Fruit fly (Drosophila melanogaster): Measurements from ENCODE around the gene CG7910.

The CG7910 gene

dm6 chr3R:8110198-8110642 is 23.2 kb downstream of the CG7910 start (continued):
- TF ChIP-seq ato (GFP tag; IDR thresholded peaks at IDR 0.05; ENCODE audit: partially characterized antibody) (no peak), nau (GFP tag; optimal IDR thresholded peaks at IDR 0.05) (no peak), CG14441 (GFP tag; IDR thresholded peaks at IDR 0.05) (peak; percentile 58; the same call in 1 of the 2 replicates), CG9817 (tag; optimal IDR thresholded peaks at IDR 0.05) (peak; percentile 68), Six4 (GFP tag; optimal IDR thresholded peaks at IDR 0.05) (peak; percentile 60), Mes4 (GFP tag; optimal IDR thresholded peaks at IDR 0.05) (peak; percentile 5), prd (optimal IDR thresholded peaks at IDR 0.05) (no peak), prd (GFP tag; IDR thresholded peaks at IDR 0.05) (peak; percentile 68), ken (GFP tag; IDR thresholded peaks at IDR 0.05) (peak; percentile 60; the same call in 1 of the 3 replicates), sima (GFP tag; optimal IDR thresholded peaks at IDR 0.05) (no peak), HHEX (GFP tag; optimal IDR thresholded peaks at IDR 0.05) (peak; percentile 62), toy (GFP tag; IDR thresholded peaks at IDR 0.05) (0 out of 2 replicates have a peak, but pooled peaks have one; percentile 29), CG34422 (GFP tag; IDR thresholded peaks at IDR 0.05) (peak; percentile 63; the same call in 2 of the 3 replicates), CG12071 (GFP tag; optimal IDR thresholded peaks at IDR 0.05) (peak; percentile 34), CG33557 (GFP tag; optimal IDR thresholded peaks at IDR 0.05) (peak; percentile 22), CG15479 (GFP tag; optimal IDR thresholded peaks at IDR 0.05) (no peak), danr (GFP tag; IDR thresholded peaks at IDR 0.05) (peak; percentile 24; the same call in 1 of the 2 replicates), wek (GFP tag; optimal IDR thresholded peaks at IDR 0.05) (no peak), CG34376 (GFP tag; optimal IDR thresholded peaks at IDR 0.05) (no peak), schlank (tag; optimal IDR thresholded peaks at IDR 0.05) (peak; percentile 21), Drgx (GFP tag; IDR thresholded peaks at IDR 0.05) (peak; percentile 78), crp (GFP tag; optimal IDR thresholded peaks at IDR 0.05) (no peak), Abd-B (GFP tag; optimal IDR thresholded peaks at IDR 0.05) (no peak), pita (GFP tag; optimal IDR thresholded peaks at IDR 0.05) (no peak), CG8359 (GFP tag; optimal IDR thresholded peaks at IDR 0.05; ENCODE audit: borderline replicate concordance) (no peak), CG2116 (GFP tag; optimal IDR thresholded peaks at IDR 0.05) (peak; percentile 24), CG3407 (GFP tag; optimal IDR thresholded peaks at IDR 0.05) (no peak), CG17359 (tag; optimal IDR thresholded peaks at IDR 0.05) (peak; percentile 71), CG2712 (tag; optimal IDR thresholded peaks at IDR 0.05) (peak; percentile 77), CG11398 (GFP tag; optimal IDR thresholded peaks at IDR 0.05) (peak; percentile 66), Atf-2 (GFP tag; optimal IDR thresholded peaks at IDR 0.05) (peak; percentile 37), CG13624 (GFP tag; optimal IDR thresholded peaks at IDR 0.05) (peak; percentile 47), CG17328 (GFP tag; IDR thresholded peaks at IDR 0.05) (peak; percentile 58), CG16779 (GFP tag; IDR thresholded peaks at IDR 0.05) (0 out of 2 replicates have a peak, but pooled peaks have one; percentile 19), CG2120 (GFP tag; optimal IDR thresholded peaks at IDR 0.05) (peak; percentile 71), Mad (GFP tag; optimal IDR thresholded peaks at IDR 0.05) (peak; percentile 53), ems (GFP tag; optimal IDR thresholded peaks at IDR 0.05) (peak; percentile 32), CG17361 (GFP tag; IDR thresholded peaks at IDR 0.05) (peak; percentile 69; the same call in 2 of the 3 replicates), CG11560 (tag; IDR thresholded peaks at IDR 0.05) (0 out of 3 replicates have a peak, but pooled peaks have one; percentile 37), Spps (tag; optimal IDR thresholded peaks at IDR 0.05) (peak; percentile 33), sens-2 (GFP tag; IDR thresholded peaks at IDR 0.05) (0 out of 2 replicates have a peak, but pooled peaks have one; percentile 13), pros (GFP tag; optimal IDR thresholded peaks at IDR 0.05) (peak; percentile 87), chif (GFP tag; optimal IDR thresholded peaks at IDR 0.05) (peak; percentile 58 to 59), Dref (GFP tag; IDR thresholded peaks at IDR 0.05) (no peak), vvl (GFP tag; IDR thresholded peaks at IDR 0.05) (peak; percentile 71), Lhr (GFP tag; optimal IDR thresholded peaks at IDR 0.05) (no peak), dm (GFP tag; optimal IDR thresholded peaks at IDR 0.05) (peak; percentile 39), CG1602 (GFP tag; optimal IDR thresholded peaks at IDR 0.05) (peak; percentile 50), odd (GFP tag; optimal IDR thresholded peaks at IDR 0.05) (peak; percentile 53), Bgb (GFP tag; IDR thresholded peaks at IDR 0.05; ENCODE audit: partially characterized antibody) (0 out of 2 replicates have a peak, but pooled peaks have one; percentile 19)
